Worm (Caenorhabditis elegans) whole organism, L4/young adult: Measurements from ENCODE around the gene cisd-1.

Experiments
- W03F9.2 ChIP-seq: fragments of 150-350 bp; optimal IDR thresholded peaks from 2 replicates; lab custom pipeline; 2014; ENCODE audit warnings: missing biosample characterization, missing genetic modification characterization
- him-1 ChIP-seq: sonication (generic microtip); optimal IDR thresholded peaks from 2 replicates; lab custom pipeline; 2016; ENCODE audit warnings: missing genotype, missing genetic modification reagents, missing genetic modification characterization, missing compliant biosample characterization

- no peak for TF ChIP-seq him-1
- TF ChIP-seq W03F9.2 (tag; lab: Kevin White, UChicago), result no peak
Measured at ce11 chrII:11438417-11438816, 31.0 kb downstream of the cisd-1 start, which contains the start of gene vha-6.
